Worm (Caenorhabditis elegans) whole organism, L2 larva: ENCODE measurements around the gene T04B2.8.

Experiments
- egl-27 ChIP-seq: sonication (generic microtip); optimal IDR thresholded peaks from 3 replicates; lab custom pipeline; 2017; ENCODE audit warnings: missing biosample characterization, missing genetic modification reagents, missing genetic modification characterization
- nhr-77 ChIP-seq: fragments of 150-350 bp; optimal IDR thresholded peaks from 2 replicates; lab custom pipeline; 2014; ENCODE audit warnings: missing biosample characterization, missing genetic modification characterization

- TF ChIP-seq egl-27 (tag; lab: Kevin White, UChicago) (peak; percentile 0), nhr-77 (tag; lab: Kevin White, UChicago) (peak; percentile 5)
Measured at ce11 chrIV:10085401-10086187, 34.6 kb upstream of the T04B2.8 start, which contains the start of the genes col-2 and ndc-80.
